Worm (Caenorhabditis elegans) whole organism, L4 larva: ENCODE data around the gene C08E8.1.

Experiments used
- F44E2.7 ChIP-seq: fragments of 200-800 bp; sonication (Bioruptor generic); IDR thresholded peaks from 2 replicates; pipeline ENCODE4 v2.1.2; 2022; ENCODE audit warnings: missing genetic modification characterization, missing compliant biosample characterization
- R02D3.7 ChIP-seq: fragments of 150-350 bp; sonication (generic microtip); optimal IDR thresholded peaks from 3 replicates; lab custom pipeline; 2014; ENCODE audit warnings: missing biosample characterization, missing genetic modification characterization
- Y105C5A.15 ChIP-seq: fragments of 200-800 bp; sonication (Bioruptor generic); IDR thresholded peaks from 2 replicates; pipeline ENCODE4 v1.3.6; 2022; ENCODE audit warnings: missing genetic modification characterization, missing compliant biosample characterization
- Y5F2A.4 ChIP-seq: fragments of 200-800 bp; sonication (Bioruptor generic); optimal IDR thresholded peaks from 2 replicates; lab custom pipeline; 2018; ENCODE audit warnings: mild to moderate bottlenecking, missing genetic modification characterization, missing compliant biosample characterization
- Y75B8A.6 ChIP-seq: fragments of 200-800 bp; sonication (Bioruptor generic); IDR thresholded peaks from 2 replicates; pipeline ENCODE4 v1.3.6; 2022; ENCODE audit warnings: missing genetic modification reagents, missing genetic modification characterization, missing compliant biosample characterization
- aha-1 ChIP-seq: fragments of 150-350 bp; peaks from one replicate; lab custom pipeline; 2014; ENCODE audit warnings: missing biosample characterization, missing genetic modification characterization
- aly-2 ChIP-seq: sonication (generic microtip); optimal IDR thresholded peaks from 2 replicates; lab custom pipeline; 2018; ENCODE audit warnings: missing biosample characterization, missing genetic modification characterization
- ceh-44 ChIP-seq: fragments of 200-800 bp; sonication (Bioruptor generic); IDR thresholded peaks from 2 replicates; pipeline ENCODE4 v1.3.6; 2022; ENCODE audit warnings: missing genetic modification reagents, missing genetic modification characterization, missing compliant biosample characterization
- daf-12 ChIP-seq: fragments of 150-350 bp; optimal IDR thresholded peaks from 2 replicates; lab custom pipeline; 2014; ENCODE audit warnings: missing biosample characterization, missing genetic modification reagents, missing genetic modification characterization
- daf-16 ChIP-seq, 3 experiments: sonication (generic microtip); optimal IDR thresholded peaks; 2 replicates each; lab custom pipeline; 2016 to 2017; ENCODE audit warnings: missing genetic modification characterization in 3 of 3, missing genetic modification reagents in 3 of 3, mild to moderate bottlenecking in 2 of 3, missing compliant biosample characterization in 2 of 3, missing biosample characterization in 1 of 3, moderate library complexity in 1 of 3
- daf-8 ChIP-seq: fragments of 200-800 bp; sonication (Bioruptor generic); IDR thresholded peaks from 2 replicates; pipeline ENCODE4 v1.3.6; 2022; ENCODE audit warnings: missing genetic modification characterization, missing compliant biosample characterization
- fkh-10 ChIP-seq: fragments of 150-350 bp; optimal IDR thresholded peaks from 2 replicates; lab custom pipeline; 2014; ENCODE audit warnings: missing biosample characterization, missing genetic modification reagents, missing genetic modification characterization
- fos-1 ChIP-seq: fragments of 150-350 bp; optimal IDR thresholded peaks from 2 replicates; lab custom pipeline; 2014; ENCODE audit warnings: missing biosample characterization, missing genetic modification characterization
- hlh-30 ChIP-seq: sonication (generic microtip); optimal IDR thresholded peaks from 2 replicates; lab custom pipeline; 2017; ENCODE audit warnings: antibody characterized with exemption, mild to moderate bottlenecking, missing genetic modification characterization, missing compliant biosample characterization; ENCODE audit not compliant: insufficient read depth
- lin-15B ChIP-seq: fragments of 150-350 bp; sonication (generic microtip); optimal IDR thresholded peaks from 3 replicates; lab custom pipeline; 2014; ENCODE audit warnings: missing biosample characterization, missing genetic modification characterization
- lin-39 ChIP-seq: fragments of 150-350 bp; optimal IDR thresholded peaks from 2 replicates; lab custom pipeline; 2014; ENCODE audit warnings: missing biosample characterization, missing genetic modification reagents, missing genetic modification characterization
- madf-9 ChIP-seq: fragments of 200-800 bp; sonication (Bioruptor generic); conservative IDR thresholded peaks from 2 replicates; pipeline ENCODE4 v1.3.6; 2022; ENCODE audit warnings: missing genetic modification reagents, missing genetic modification characterization, missing compliant biosample characterization
- mdl-1 ChIP-seq, 2 experiments: fragments of 150-350 bp in 1 of 2; sonication (generic microtip) in 1 of 2; optimal IDR thresholded peaks; 2 replicates each; lab custom pipeline; 2014 to 2017; ENCODE audit warnings: missing biosample characterization in 2 of 2, missing genetic modification characterization in 2 of 2
- mep-1 ChIP-seq: fragments of 150-350 bp; sonication (generic microtip); optimal IDR thresholded peaks from 3 replicates; lab custom pipeline; 2014; ENCODE audit warnings: missing biosample characterization, missing genetic modification characterization
- mes-2 ChIP-seq: sonication (generic microtip); optimal IDR thresholded peaks from 2 replicates; lab custom pipeline; 2016; ENCODE audit warnings: missing genotype, mild to moderate bottlenecking, missing genetic modification characterization, missing compliant biosample characterization; ENCODE audit not compliant: poor library complexity, severe bottlenecking
- nhr-102 ChIP-seq: sonication (generic microtip); optimal IDR thresholded peaks from 2 replicates; lab custom pipeline; 2016; ENCODE audit warnings: mild to moderate bottlenecking, missing genetic modification characterization, moderate library complexity, missing compliant biosample characterization
- nhr-237 ChIP-seq: sonication (generic microtip); optimal IDR thresholded peaks from 2 replicates; lab custom pipeline; 2017; ENCODE audit warnings: missing biosample characterization, missing genetic modification characterization
- nhr-41 ChIP-seq: fragments of 200-800 bp; sonication (Bioruptor generic); IDR thresholded peaks from 2 replicates; pipeline ENCODE4 v1.3.6; 2022; ENCODE audit warnings: missing genetic modification reagents, missing genetic modification characterization, missing compliant biosample characterization
- nhr-48 ChIP-seq: sonication (generic microtip); optimal IDR thresholded peaks from 2 replicates; lab custom pipeline; 2016; ENCODE audit warnings: mild to moderate bottlenecking, missing genetic modification characterization, missing compliant biosample characterization
- nhr-76 ChIP-seq: fragments of 150-350 bp; optimal IDR thresholded peaks from 2 replicates; lab custom pipeline; 2014; ENCODE audit warnings: missing biosample characterization, missing genetic modification characterization
- pha-4 ChIP-seq, 2 experiments: fragments of 150-350 bp in 1 of 2; fragments of 200-800 bp in 1 of 2; sonication (Bioruptor generic) in 1 of 2; IDR thresholded peaks in 1 of 2; optimal IDR thresholded peaks in 1 of 2; 2 replicates each; pipeline versions ENCODE4 v1.3.6 to Lab custom; 2014 to 2022; ENCODE audit warnings: missing genetic modification characterization in 2 of 2, missing genetic modification reagents in 2 of 2, missing biosample characterization in 1 of 2, missing compliant biosample characterization in 1 of 2
- php-3 ChIP-seq: fragments of 200-800 bp; sonication (Bioruptor generic); IDR thresholded peaks from 2 replicates; pipeline ENCODE4 v1.3.6; 2022; ENCODE audit warnings: missing genetic modification reagents, missing genetic modification characterization, missing compliant biosample characterization
- rbr-2 ChIP-seq: sonication (generic microtip); optimal IDR thresholded peaks from 2 replicates; lab custom pipeline; 2016; ENCODE audit warnings: missing genotype, missing genetic modification characterization, missing compliant biosample characterization
- tra-1 ChIP-seq: fragments of 200-800 bp; sonication (Bioruptor generic); IDR thresholded peaks from 2 replicates; pipeline ENCODE4 v1.3.6; 2022; ENCODE audit warnings: missing genetic modification reagents, missing genetic modification characterization, missing compliant biosample characterization
- unc-39 ChIP-seq: sonication (generic microtip); optimal IDR thresholded peaks from 2 replicates; lab custom pipeline; 2017; ENCODE audit warnings: missing biosample characterization, missing genetic modification characterization
- unc-62 ChIP-seq, 3 experiments: fragments of 150-350 bp in 1 of 3; sonication (generic microtip); optimal IDR thresholded peaks in 2 of 3; peaks in 1 of 3; 1 replicate in 1 of 3; 2 replicates in 2 of 3; lab custom pipeline; 2014 to 2017; ENCODE audit warnings: missing biosample characterization in 3 of 3, missing genetic modification characterization in 3 of 3, missing genetic modification reagents in 3 of 3, missing genotype in 1 of 3
- vab-7 ChIP-seq: fragments of 200-800 bp; sonication (Bioruptor generic); IDR thresholded peaks from 2 replicates; pipeline ENCODE4 v1.3.6; 2022; ENCODE audit warnings: missing genetic modification reagents, missing genetic modification characterization, missing compliant biosample characterization
- zag-1 ChIP-seq: fragments of 150-350 bp; optimal IDR thresholded peaks from 2 replicates; lab custom pipeline; 2014; ENCODE audit warnings: missing biosample characterization, missing genetic modification characterization

C08E8.1 gene

ce11 chrV:18397814-18398213 lies 35.5 kb upstream of the C08E8.1 start, which contains the start of gene Y51A2B.16 (continued):
- TF ChIP-seq daf-12 (tag; lab: Kevin White, UChicago): no peak

ce11 chrV:18395649-18396048 lies 33.3 kb upstream of the C08E8.1 start, which contains the start of gene Y51A2B.9:
TSS of gene Y51A2B.9 (minus strand) at chrV:18395749.
- TF ChIP-seq nhr-48 (no peak), Y5F2A.4 (no peak), lin-39 (tag; lab: Kevin White, UChicago) (no peak), vab-7 (GFP tag; lab: Robert Waterston, UW) (no peak), mep-1 (tag; lab: Kevin White, UChicago) (no peak), lin-15B (tag; lab: Kevin White, UChicago) (no peak), fkh-10 (GFP tag; lab: Kevin White, UChicago) (no peak)

ce11 chrV:18394203-18394602 lies 31.9 kb upstream of the C08E8.1 start, which contains the start of gene Y51A2B.6:
TSS of gene Y51A2B.6 (minus strand) at chrV:18394303.
- no peak for TF ChIP-seq php-3
- TF ChIP-seq daf-8 (GFP tag; lab: Robert Waterston, UW): no peak
- no peak for TF ChIP-seq Y75B8A.6 (GFP tag; lab: Robert Waterston, UW)
- no peak for TF ChIP-seq hlh-30
- no peak for TF ChIP-seq aly-2 (tag; lab: Kevin White, UChicago)
- no peak for TF ChIP-seq daf-16 (GFP tag; optimal IDR thresholded peaks at IDR 0.05; lab: Kevin White, UChicago)
- no peak for TF ChIP-seq daf-16 (tag; optimal IDR thresholded peaks at IDR 0.05; lab: Kevin White, UChicago)
- TF ChIP-seq fos-1 (tag; lab: Kevin White, UChicago): no peak
- no peak for TF ChIP-seq mdl-1 (tag; optimal IDR thresholded peaks at IDR 0.05; lab: Kevin White, UChicago)
- TF ChIP-seq nhr-237: no peak
- TF ChIP-seq F44E2.7 (GFP tag; lab: Robert Waterston, UW): no peak
- TF ChIP-seq Y105C5A.15 (GFP tag; lab: Robert Waterston, UW): no peak
- TF ChIP-seq unc-39: no peak
- TF ChIP-seq nhr-41 (GFP tag; lab: Robert Waterston, UW): no peak
- no peak for TF ChIP-seq madf-9 (GFP tag; lab: Robert Waterston, UW)
- TF ChIP-seq pha-4 (GFP tag; IDR thresholded peaks at IDR 0.05; lab: Robert Waterston, UW): no peak
- no peak for TF ChIP-seq pha-4 (tag; optimal IDR thresholded peaks at IDR 0.05; lab: Kevin White, UChicago)

- TF ChIP-seq tra-1 (no peak), mes-2 (tag; lab: Kevin White, UChicago) (no peak), nhr-102 (tag; lab: Kevin White, UChicago) (no peak), R02D3.7 (tag; lab: Kevin White, UChicago) (no peak), lin-39 (tag; lab: Kevin White, UChicago) (no peak), rbr-2 (no peak), nhr-76 (no peak), madf-9 (GFP tag; lab: Robert Waterston, UW) (no peak), ceh-44 (no peak), aha-1 (tag; lab: Kevin White, UChicago) (no peak), lin-15B (tag; lab: Kevin White, UChicago) (no peak), zag-1 (tag; lab: Kevin White, UChicago) (no peak)
These were observed 26.7 kb upstream of the C08E8.1 start, which contains the start of the genes Y51A2B.4 and Y51A2B.5 for ce11 chrV:18389046-18389445. TSS of gene Y51A2B.4 (minus strand) at chrV:18389146. TSS of gene Y51A2B.5 (plus strand) at chrV:18389277.

- TF ChIP-seq unc-62 (GFP tag; optimal IDR thresholded peaks at IDR 0.05 in 1 of 2; lab: Kevin White, UChicago) (peak in 1 of 2 experiments; percentile 9), unc-62 (tag; optimal IDR thresholded peaks at IDR 0.05; lab: Kevin White, UChicago) (no peak), daf-8 (GFP tag; lab: Robert Waterston, UW) (no peak)
These were observed 20.3 kb upstream of the C08E8.1 start, which contains the start of gene nhr-288 for ce11 chrV:18382590-18382989. TSS of gene nhr-288 (minus strand) at chrV:18382690.
